Fruit fly (Drosophila melanogaster): Measurements from ENCODE around the gene CSN8.

Gene CSN8

DNA sequence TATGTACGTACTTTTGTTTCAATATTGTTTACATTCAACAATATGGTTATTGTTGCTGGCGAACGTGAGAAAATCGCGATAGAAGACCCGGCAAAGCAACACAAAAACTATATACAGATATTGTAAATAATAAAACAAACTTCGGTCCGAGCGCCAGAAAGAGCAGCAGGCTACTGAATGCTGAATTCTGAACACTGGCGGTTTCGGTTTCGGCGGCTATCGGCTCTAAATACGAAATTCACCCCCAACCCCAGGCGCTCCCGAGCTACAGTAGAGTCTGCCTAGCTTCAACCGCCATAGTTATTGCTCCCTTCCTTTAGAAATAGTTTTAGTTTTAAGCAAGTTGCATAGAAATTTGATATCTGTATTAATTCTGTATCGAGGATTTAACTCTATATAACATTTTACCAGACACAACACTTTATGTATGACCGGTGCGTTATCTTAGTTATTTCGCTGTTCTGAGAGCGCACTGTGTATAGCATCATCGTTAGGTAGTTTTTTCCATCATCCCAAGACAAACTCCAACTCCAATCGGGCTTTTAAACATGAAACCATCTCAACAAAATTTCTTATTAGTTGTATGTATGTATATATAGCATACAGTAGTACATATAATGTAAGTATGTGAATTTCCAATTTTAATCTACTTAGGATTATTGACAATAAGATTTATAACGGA lies 2.2 kb upstream of the CSN8 start, which contains the start of gene CG7627 (continued):
- TF ChIP-seq CG31441 (GFP tag; IDR thresholded peaks at IDR 0.05) (peak; percentile 81), sisA (GFP tag; IDR thresholded peaks at IDR 0.05) (peak; percentile 79), CG30020 (tag; optimal IDR thresholded peaks at IDR 0.05) (peak; percentile 32), CG7271 (tag; optimal IDR thresholded peaks at IDR 0.05) (no peak), CG7357 (GFP tag; IDR thresholded peaks at IDR 0.05) (peak; percentile 73; the same call in 2 of the 3 replicates), lmd (GFP tag; IDR thresholded peaks at IDR 0.05) (peak; percentile 85), row (GFP tag; IDR thresholded peaks at IDR 0.05) (peak; percentile 94), emc (GFP tag; optimal IDR thresholded peaks at IDR 0.05) (peak; percentile 39), sug (tag; optimal IDR thresholded peaks at IDR 0.05) (peak; percentile 55), bsh (GFP tag; optimal IDR thresholded peaks at IDR 0.05) (peak in 1 of 2 experiments; percentile 72), CG11696 (GFP tag; IDR thresholded peaks at IDR 0.05) (0 out of 2 replicates have a peak, but pooled peaks have one; percentile 34), CG4404 (GFP tag; IDR thresholded peaks at IDR 0.05) (peak; percentile 78), CG17912 (GFP tag; optimal IDR thresholded peaks at IDR 0.05) (peak; percentile 24), ase (GFP tag; IDR thresholded peaks at IDR 0.05) (peak; percentile 64; the same call in 2 of the 3 replicates), CG6854 (GFP tag; optimal IDR thresholded peaks at IDR 0.05) (peak; percentile 60), YL-1 (GFP tag; optimal IDR thresholded peaks at IDR 0.05) (no peak), CG3065 (GFP tag; optimal IDR thresholded peaks at IDR 0.05) (no peak), Hr3 (GFP tag; optimal IDR thresholded peaks at IDR 0.05) (peak; percentile 62), CG10366 (GFP tag; IDR thresholded peaks at IDR 0.05) (peak; percentile 73), Lhr (GFP tag; optimal IDR thresholded peaks at IDR 0.05) (no peak), E2f1 (GFP tag; IDR thresholded peaks at IDR 0.05) (peak; percentile 63), CG10267 (tag; optimal IDR thresholded peaks at IDR 0.05) (peak; percentile 65), Eip74EF (GFP tag; optimal IDR thresholded peaks at IDR 0.05) (peak in 1 of 2 experiments; percentile 41), CG2129 (GFP tag; IDR thresholded peaks at IDR 0.05; ENCODE audit: partially characterized antibody) (no peak), sna (GFP tag; IDR thresholded peaks at IDR 0.05; ENCODE audit: partially characterized antibody) (no peak), MTF-1 (GFP tag; optimal IDR thresholded peaks at IDR 0.05; ENCODE audit: borderline replicate concordance) (peak; percentile 29), so (GFP tag; IDR thresholded peaks at IDR 0.05) (peak; percentile 74), gcm (GFP tag; optimal IDR thresholded peaks at IDR 0.05) (peak; percentile 48), MBD-R2 (GFP tag; IDR thresholded peaks at IDR 0.05) (no peak; the same call in 1 of the 2 replicates), pfk (GFP tag; optimal IDR thresholded peaks at IDR 0.05) (no peak), CG13624 (GFP tag; optimal IDR thresholded peaks at IDR 0.05) (peak; percentile 45), CG12104 (GFP tag; optimal IDR thresholded peaks at IDR 0.05) (peak; percentile 76), fru (optimal IDR thresholded peaks at IDR 0.05) (no peak), cas (GFP tag; IDR thresholded peaks at IDR 0.05) (peak; percentile 44; the same call in 1 of the 2 replicates), dmrt99B (tag; optimal IDR thresholded peaks at IDR 0.05) (peak; percentile 83), CG11247 (GFP tag; IDR thresholded peaks at IDR 0.05) (peak; percentile 88), disco-r (GFP tag; optimal IDR thresholded peaks at IDR 0.05) (peak; percentile 74), tio (GFP tag; optimal IDR thresholded peaks at IDR 0.05) (peak; percentile 69), en (GFP tag; optimal IDR thresholded peaks at IDR 0.05) (no peak), Stat92E (GFP tag; optimal IDR thresholded peaks at IDR 0.05) (no peak), CG8281 (tag; optimal IDR thresholded peaks at IDR 0.05) (peak; percentile 50), Myb (GFP tag; optimal IDR thresholded peaks at IDR 0.05) (peak; percentile 65), CG11398 (GFP tag; optimal IDR thresholded peaks at IDR 0.05) (no peak), Sry-δ (GFP tag; optimal IDR thresholded peaks at IDR 0.05) (peak; percentile 48), NFAT (GFP tag; IDR thresholded peaks at IDR 0.05) (peak; percentile 82), vvl (GFP tag; IDR thresholded peaks at IDR 0.05) (peak; percentile 83), CG10274 (GFP tag; optimal IDR thresholded peaks at IDR 0.05) (no peak), CG15601 (tag; optimal IDR thresholded peaks at IDR 0.05) (peak; percentile 41), abd-A (tag; optimal IDR thresholded peaks at IDR 0.05) (peak; percentile 2)

Data from whole organism, embryonic.